Worm (Caenorhabditis elegans) whole organism, L1 larva: ENCODE results near the gene nspa-10.

Experiments
- C04F5.9 ChIP-seq: sonication (generic microtip); optimal IDR thresholded peaks from 2 replicates; lab custom pipeline; 2016; ENCODE audit warnings: missing genetic modification characterization, missing compliant biosample characterization
- C16A3.4 ChIP-seq: fragments of 150-350 bp; optimal IDR thresholded peaks from 2 replicates; lab custom pipeline; 2014; ENCODE audit warnings: missing biosample characterization, missing genetic modification characterization
- F16B12.6 ChIP-seq: fragments of 150-350 bp; optimal IDR thresholded peaks from 2 replicates; lab custom pipeline; 2014; ENCODE audit warnings: missing biosample characterization, missing genetic modification characterization
- ceh-63 ChIP-seq: fragments of 200-800 bp; sonication (Bioruptor generic); optimal IDR thresholded peaks from 2 replicates; lab custom pipeline; 2018; ENCODE audit warnings: mild to moderate bottlenecking, missing genetic modification characterization, missing compliant biosample characterization
- ceh-82 ChIP-seq, 3 experiments: fragments of 150-350 bp in 1 of 3; sonication (generic microtip) in 2 of 3; optimal IDR thresholded peaks; 2 replicates each; lab custom pipeline; 2014 to 2017; ENCODE audit warnings: missing biosample characterization in 3 of 3, missing genetic modification characterization in 3 of 3
- ceh-90 ChIP-seq: sonication (generic microtip); optimal IDR thresholded peaks from 2 replicates; lab custom pipeline; 2016; ENCODE audit warnings: missing genetic modification characterization, missing compliant biosample characterization
- egl-13 ChIP-seq: sonication (generic microtip); optimal IDR thresholded peaks from 2 replicates; lab custom pipeline; 2016; ENCODE audit warnings: missing genotype, missing genetic modification reagents, missing genetic modification characterization, missing compliant biosample characterization
- egl-27 ChIP-seq, 2 experiments: fragments of 150-350 bp in 1 of 2; sonication (generic microtip); optimal IDR thresholded peaks; 3 replicates each; lab custom pipeline; 2017 to 2018; ENCODE audit warnings: missing biosample characterization in 2 of 2, missing genetic modification characterization in 2 of 2, missing genetic modification reagents in 2 of 2
- elt-3 ChIP-seq, 6 experiments: fragments of 150-350 bp in 1 of 6; sonication (generic microtip); optimal IDR thresholded peaks; 2 replicates each; lab custom pipeline; 2017 to 2018; ENCODE audit warnings: missing biosample characterization in 6 of 6, missing genetic modification characterization in 6 of 6, inconsistent platforms in 1 of 6
- grh-1 ChIP-seq: fragments of 200-800 bp; sonication (Bioruptor generic); IDR thresholded peaks from 2 replicates; pipeline ENCODE4 v1.3.6; 2022; ENCODE audit warnings: missing genetic modification reagents, missing genetic modification characterization, missing compliant biosample characterization
- hlh-17 ChIP-seq: fragments of 200-800 bp; sonication (Bioruptor generic); optimal IDR thresholded peaks from 2 replicates; lab custom pipeline; 2018; ENCODE audit warnings: missing genetic modification characterization, mild to moderate bottlenecking, missing compliant biosample characterization, moderate library complexity, borderline replicate concordance
- irx-1 ChIP-seq: sonication (generic microtip); optimal IDR thresholded peaks from 2 replicates; lab custom pipeline; 2016; ENCODE audit warnings: missing genetic modification characterization, missing compliant biosample characterization
- lin-13 ChIP-seq: fragments of 150-350 bp; optimal IDR thresholded peaks from 2 replicates; lab custom pipeline; 2014; ENCODE audit warnings: missing biosample characterization, missing genetic modification reagents, missing genetic modification characterization
- lin-15B ChIP-seq: fragments of 150-350 bp; sonication (generic microtip); optimal IDR thresholded peaks from 3 replicates; lab custom pipeline; 2014; ENCODE audit warnings: missing biosample characterization, missing genetic modification characterization
- lin-35 ChIP-seq, 2 experiments: fragments of 150-350 bp; optimal IDR thresholded peaks; 2 replicates each; lab custom pipeline; 2014; ENCODE audit warnings: missing biosample characterization in 2 of 2, missing genetic modification characterization in 2 of 2, missing genetic modification reagents in 2 of 2
- lsy-2 ChIP-seq, 2 experiments: fragments of 150-350 bp; optimal IDR thresholded peaks; 2 replicates each; lab custom pipeline; 2014; ENCODE audit warnings: missing biosample characterization in 2 of 2, missing genetic modification characterization in 2 of 2
- mab-9 ChIP-seq: fragments of 200-800 bp; sonication (Bioruptor generic); IDR thresholded peaks from 2 replicates; pipeline ENCODE4 v1.3.6; 2022; ENCODE audit warnings: missing genetic modification reagents, missing genetic modification characterization, missing compliant biosample characterization
- mep-1 ChIP-seq: fragments of 150-350 bp; optimal IDR thresholded peaks from 2 replicates; lab custom pipeline; 2014; ENCODE audit warnings: missing biosample characterization, missing genetic modification characterization
- nhr-19 ChIP-seq: fragments of 200-800 bp; sonication (Bioruptor generic); conservative IDR thresholded peaks from 2 replicates; pipeline ENCODE4 v1.3.6; 2022; ENCODE audit warnings: missing genetic modification characterization, missing compliant biosample characterization
- nhr-20 ChIP-seq: sonication (generic microtip); optimal IDR thresholded peaks from 2 replicates; lab custom pipeline; 2016; ENCODE audit warnings: mild to moderate bottlenecking, missing genetic modification characterization, missing compliant biosample characterization
- nhr-237 ChIP-seq: fragments of 150-350 bp; optimal IDR thresholded peaks from 2 replicates; lab custom pipeline; 2014; ENCODE audit warnings: missing biosample characterization, missing genetic modification characterization
- nhr-47 ChIP-seq: sonication (generic microtip); optimal IDR thresholded peaks from 2 replicates; lab custom pipeline; 2016; ENCODE audit warnings: mild to moderate bottlenecking, missing genetic modification characterization, moderate library complexity, missing compliant biosample characterization
- nhr-71 ChIP-seq: sonication (generic microtip); optimal IDR thresholded peaks from 2 replicates; lab custom pipeline; 2016; ENCODE audit warnings: mild to moderate bottlenecking, missing genetic modification characterization, moderate library complexity, missing compliant biosample characterization
- nhr-77 ChIP-seq: fragments of 150-350 bp; optimal IDR thresholded peaks from 2 replicates; lab custom pipeline; 2014; ENCODE audit warnings: missing biosample characterization, missing genetic modification characterization
- nhr-84 ChIP-seq: sonication (generic microtip); optimal IDR thresholded peaks from 2 replicates; lab custom pipeline; 2017; ENCODE audit warnings: missing biosample characterization, missing genetic modification characterization
- nhr-85 ChIP-seq: sonication (generic microtip); peaks from one replicate; lab custom pipeline; 2016; ENCODE audit warnings: missing genetic modification characterization, inconsistent platforms, missing compliant biosample characterization
- nhr-90 ChIP-seq: sonication (generic microtip); optimal IDR thresholded peaks from 2 replicates; lab custom pipeline; 2016; ENCODE audit warnings: mild to moderate bottlenecking, missing genetic modification characterization, missing compliant biosample characterization; ENCODE audit not compliant: poor library complexity
- pag-3 ChIP-seq: sonication (generic microtip); optimal IDR thresholded peaks from 2 replicates; lab custom pipeline; 2017; ENCODE audit warnings: missing genetic modification characterization, mild to moderate bottlenecking, missing compliant biosample characterization, antibody characterized with exemption, borderline replicate concordance; ENCODE audit not compliant: insufficient read depth
- pax-3 ChIP-seq: fragments of 200-800 bp; sonication (Bioruptor generic); optimal IDR thresholded peaks from 2 replicates; lab custom pipeline; 2018; ENCODE audit warnings: mild to moderate bottlenecking, missing genetic modification characterization, moderate library complexity, missing compliant biosample characterization
- pqm-1 ChIP-seq: sonication (generic microtip); optimal IDR thresholded peaks from 3 replicates; lab custom pipeline; 2017; ENCODE audit warnings: missing biosample characterization, missing genetic modification characterization
- rnt-1 ChIP-seq: sonication (generic microtip); optimal IDR thresholded peaks from 2 replicates; lab custom pipeline; 2016; ENCODE audit warnings: mild to moderate bottlenecking, missing genetic modification characterization, moderate library complexity, missing compliant biosample characterization
- skn-1 ChIP-seq: fragments of 150-350 bp; optimal IDR thresholded peaks from 2 replicates; lab custom pipeline; 2014; ENCODE audit warnings: missing biosample characterization, missing genetic modification characterization
- snpc-4 ChIP-seq: fragments of 150-350 bp; optimal IDR thresholded peaks from 2 replicates; lab custom pipeline; 2014; ENCODE audit warnings: missing biosample characterization, missing genetic modification characterization
- snu-23 ChIP-seq: sonication (generic microtip); optimal IDR thresholded peaks from 2 replicates; lab custom pipeline; 2016; ENCODE audit warnings: missing genetic modification characterization, missing compliant biosample characterization
- sptf-1 ChIP-seq: fragments of 150-350 bp; optimal IDR thresholded peaks from 2 replicates; lab custom pipeline; 2014; ENCODE audit warnings: missing biosample characterization, missing genetic modification characterization
- sup-37 ChIP-seq: fragments of 200-800 bp; sonication (Bioruptor generic); optimal IDR thresholded peaks from 2 replicates; lab custom pipeline; 2018; ENCODE audit warnings: mild to moderate bottlenecking, missing genetic modification characterization, missing compliant biosample characterization
- swsn-7 ChIP-seq: sonication (generic microtip); optimal IDR thresholded peaks from 2 replicates; lab custom pipeline; 2016; ENCODE audit warnings: missing genetic modification characterization, missing compliant biosample characterization
- tbx-2 ChIP-seq: sonication (generic microtip); optimal IDR thresholded peaks from 2 replicates; lab custom pipeline; 2016; ENCODE audit warnings: missing genetic modification characterization, missing compliant biosample characterization
- tlp-1 ChIP-seq: fragments of 150-350 bp; optimal IDR thresholded peaks from 2 replicates; lab custom pipeline; 2014; ENCODE audit warnings: missing biosample characterization, missing genetic modification characterization
- unc-130 ChIP-seq: fragments of 150-350 bp; optimal IDR thresholded peaks from 2 replicates; lab custom pipeline; 2017; ENCODE audit warnings: missing biosample characterization, missing genetic modification characterization, inconsistent platforms
- unc-62 ChIP-seq: fragments of 150-350 bp; optimal IDR thresholded peaks from 2 replicates; lab custom pipeline; 2014; ENCODE audit warnings: missing biosample characterization, missing genetic modification reagents, missing genetic modification characterization
- unc-98 ChIP-seq: fragments of 200-800 bp; sonication (Bioruptor generic); IDR thresholded peaks from 2 replicates; pipeline ENCODE4 v1.3.6; 2022; ENCODE audit warnings: missing genetic modification characterization, missing compliant biosample characterization
- vab-15 ChIP-seq: sonication (generic microtip); optimal IDR thresholded peaks from 2 replicates; lab custom pipeline; 2017; ENCODE audit warnings: missing genotype, mild to moderate bottlenecking, missing genetic modification characterization, missing compliant biosample characterization
- xbp-1 ChIP-seq: sonication (generic microtip); optimal IDR thresholded peaks from 2 replicates; lab custom pipeline; 2016; ENCODE audit warnings: missing genetic modification characterization, missing compliant biosample characterization
- zag-1 ChIP-seq: fragments of 150-350 bp; optimal IDR thresholded peaks from 2 replicates; lab custom pipeline; 2014; ENCODE audit warnings: missing biosample characterization, missing genetic modification characterization
- zip-4 ChIP-seq: fragments of 200-800 bp; sonication (Bioruptor generic); optimal IDR thresholded peaks from 2 replicates; lab custom pipeline; 2018; ENCODE audit warnings: mild to moderate bottlenecking, missing genetic modification characterization, moderate library complexity, missing compliant biosample characterization
- ztf-11 ChIP-seq, 2 experiments: sonication (generic microtip); optimal IDR thresholded peaks; 2 replicates each; lab custom pipeline; 2016 to 2017; ENCODE audit warnings: missing genetic modification characterization in 2 of 2, missing biosample characterization in 1 of 2, missing compliant biosample characterization in 1 of 2

Gene nspa-10

DNA sequence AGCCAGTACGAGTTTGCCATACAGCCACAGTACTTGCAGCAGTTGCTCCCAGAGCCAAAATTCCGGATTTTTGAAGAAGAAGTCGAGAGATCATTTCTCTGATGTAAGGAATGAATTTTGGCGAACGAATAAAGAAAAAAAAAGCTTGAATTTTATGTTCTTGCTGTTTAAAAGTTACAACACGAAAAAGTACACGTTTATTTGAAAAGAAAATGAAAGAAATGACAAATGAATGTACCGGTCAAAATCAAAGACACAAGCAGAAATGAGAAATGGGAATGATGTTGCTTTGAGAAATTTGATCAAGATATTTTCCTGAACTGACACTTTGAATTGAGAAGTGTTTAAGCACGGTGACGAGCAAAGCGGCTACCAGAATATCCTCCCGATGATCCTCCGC, 9.0 kb downstream of the nspa-10 start, which contains the start of gene Y50E8A.6:
TSS of gene Y50E8A.6 (minus strand) at position 101 of the 400 bp plus-strand sequence.
- no peak for TF ChIP-seq mab-9
- no peak for TF ChIP-seq nhr-237 (tag; lab: Kevin White, UChicago)
- no peak for TF ChIP-seq unc-62
- TF ChIP-seq ceh-63 (GFP tag; lab: Kevin White, UChicago): no peak
- TF ChIP-seq nhr-85 (tag; lab: Kevin White, UChicago): no peak
- no peak for TF ChIP-seq snpc-4 (tag; lab: Kevin White, UChicago)
- TF ChIP-seq nhr-20 (tag; lab: Kevin White, UChicago): no peak
- TF ChIP-seq egl-13 (tag; lab: Kevin White, UChicago): no peak
- no peak for TF ChIP-seq nhr-77 (tag; lab: Kevin White, UChicago)
- TF ChIP-seq unc-130 (tag; lab: Kevin White, UChicago): no peak
- no peak for TF ChIP-seq elt-3 (tag; optimal IDR thresholded peaks at IDR 0.05; lab: Kevin White, UChicago)
- no peak for TF ChIP-seq nhr-90 (tag; lab: Kevin White, UChicago)
- no peak for TF ChIP-seq sptf-1 (tag; lab: Kevin White, UChicago)
- no peak for TF ChIP-seq pax-3 (tag; lab: Kevin White, UChicago)
- TF ChIP-seq nhr-19 (GFP tag; lab: Robert Waterston, UW): no peak
- no peak for TF ChIP-seq pag-3 (tag; lab: Kevin White, UChicago)
- no peak for TF ChIP-seq nhr-84 (tag; lab: Kevin White, UChicago)
- TF ChIP-seq nhr-71: no peak

DNA sequence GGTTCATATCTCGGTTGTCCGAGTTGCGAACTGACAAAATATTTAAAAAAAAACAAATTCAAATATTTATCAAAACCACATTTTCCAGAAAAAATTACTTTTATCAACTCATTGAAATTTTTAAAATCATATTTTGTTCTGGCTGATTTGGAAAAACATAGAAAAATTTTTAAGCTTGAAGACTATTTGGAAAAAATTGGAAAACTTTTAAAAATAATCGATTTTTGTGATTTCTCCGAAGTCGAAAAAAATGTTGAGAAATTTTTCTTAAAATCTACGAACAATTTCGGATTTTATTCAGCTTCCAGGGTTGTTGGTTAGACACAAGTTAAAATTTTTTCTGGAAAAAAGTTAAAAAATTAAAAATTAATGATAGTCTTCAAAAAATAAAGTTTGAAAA, 13.4 kb downstream of the nspa-10 start, which contains the start of gene Y50E8A.5:
TSS of gene Y50E8A.5 (minus strand) at position 101 of the 400 bp plus-strand sequence.
- TF ChIP-seq nhr-77 (tag; lab: Kevin White, UChicago): no peak
- no peak for TF ChIP-seq nhr-19 (GFP tag; lab: Robert Waterston, UW)
- no peak for TF ChIP-seq unc-62
- no peak for TF ChIP-seq tlp-1 (tag; lab: Kevin White, UChicago)
- TF ChIP-seq elt-3 (tag; optimal IDR thresholded peaks at IDR 0.05; lab: Kevin White, UChicago): no peak
- TF ChIP-seq snu-23: no peak
- TF ChIP-seq F16B12.6 (tag; lab: Kevin White, UChicago): no peak
- no peak for TF ChIP-seq mab-9
- no peak for TF ChIP-seq lsy-2 (tag; optimal IDR thresholded peaks at IDR 0.05; lab: Kevin White, UChicago)
- no peak for TF ChIP-seq vab-15 (tag; lab: Kevin White, UChicago)
- TF ChIP-seq sup-37 (GFP tag; lab: Kevin White, UChicago): no peak
- TF ChIP-seq lin-13: no peak
- TF ChIP-seq ztf-11 (tag; optimal IDR thresholded peaks at IDR 0.05; lab: Kevin White, UChicago): no peak
- TF ChIP-seq pqm-1 (tag; lab: Kevin White, UChicago): no peak

DNA sequence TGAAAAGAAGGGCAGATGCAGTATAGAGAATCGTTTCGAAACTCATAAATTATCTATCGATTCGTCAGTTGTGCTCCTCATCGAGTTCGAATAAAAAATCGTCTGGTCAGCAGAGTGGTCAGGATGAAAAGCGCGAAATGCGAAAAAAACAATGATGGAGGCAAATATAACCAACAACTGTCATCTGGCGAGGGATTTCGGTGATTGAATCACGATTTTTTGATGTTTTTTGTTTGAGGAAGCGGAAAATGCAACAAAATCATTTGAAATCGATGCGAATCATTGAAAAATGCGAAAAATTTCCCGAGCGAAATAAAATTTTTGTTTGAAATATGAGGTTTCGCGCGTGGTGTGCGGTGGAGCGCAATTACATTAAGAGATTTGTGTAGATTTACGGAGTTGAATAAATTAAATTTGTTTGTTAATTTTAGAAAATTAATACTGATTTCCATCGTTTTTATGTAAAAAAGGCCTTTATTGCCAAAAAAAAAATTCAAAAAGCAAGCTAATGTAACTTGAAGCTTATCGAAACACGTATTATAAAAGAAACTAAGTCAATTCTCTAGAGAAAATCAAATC, 16.0 kb downstream of the nspa-10 start, which contains the start of gene unc-61:
TSS of gene unc-61 (minus strand) at position 51 of the 579 bp plus-strand sequence.
- TF ChIP-seq unc-130 (tag; lab: Kevin White, UChicago): peak; percentile 25
- no peak for TF ChIP-seq nhr-47 (tag; lab: Kevin White, UChicago)
- no peak for TF ChIP-seq C04F5.9 (tag; lab: Kevin White, UChicago)
- peak; percentile 12 for TF ChIP-seq swsn-7 (tag; lab: Kevin White, UChicago)
- peak in 1 of 3 experiments; percentile 49 for TF ChIP-seq ceh-82 (tag; optimal IDR thresholded peaks at IDR 0.05; lab: Kevin White, UChicago)
- peak; percentile 38 for TF ChIP-seq snu-23
- no peak for TF ChIP-seq grh-1 (GFP tag; lab: Robert Waterston, UW)
- TF ChIP-seq rnt-1 (tag; lab: Kevin White, UChicago): peak; percentile 28
- no peak for TF ChIP-seq hlh-17 (GFP tag; lab: Kevin White, UChicago)
- no peak for TF ChIP-seq pqm-1 (tag; lab: Kevin White, UChicago)
- peak; percentile 35 for TF ChIP-seq F16B12.6 (tag; lab: Kevin White, UChicago)
- no peak for TF ChIP-seq unc-98
- TF ChIP-seq zag-1 (tag; lab: Kevin White, UChicago): no peak
- peak in 1 of 2 experiments; percentile 63 for TF ChIP-seq lsy-2 (tag; optimal IDR thresholded peaks at IDR 0.05; lab: Kevin White, UChicago)
- TF ChIP-seq irx-1: no peak
- no peak for TF ChIP-seq tbx-2 (tag; lab: Kevin White, UChicago)
- peak; percentile 84 to 93 for TF ChIP-seq lin-35 (GFP tag; optimal IDR thresholded peaks at IDR 0.05; lab: Kevin White, UChicago)
- TF ChIP-seq lin-15B: peak; percentile 45
- TF ChIP-seq skn-1 (tag; lab: Kevin White, UChicago): peak; percentile 61
- peak; percentile 21 for TF ChIP-seq nhr-20 (tag; lab: Kevin White, UChicago)
- no peak for TF ChIP-seq zip-4 (GFP tag; lab: Kevin White, UChicago)
- TF ChIP-seq xbp-1 (tag; lab: Kevin White, UChicago): peak; percentile 31
- no peak for TF ChIP-seq egl-27 (tag; optimal IDR thresholded peaks at IDR 0.05; lab: Kevin White, UChicago)
- TF ChIP-seq mep-1 (tag; lab: Kevin White, UChicago): peak; percentile 15
- no peak for TF ChIP-seq ceh-90 (tag; lab: Kevin White, UChicago)
- TF ChIP-seq C16A3.4 (tag; lab: Kevin White, UChicago): peak; percentile 26
- TF ChIP-seq sup-37 (GFP tag; lab: Kevin White, UChicago): no peak
